Worm (Caenorhabditis elegans) whole organism, late embryonic: ENCODE data around the gene F56B3.9.

Experiments
- ama-1 ChIP-seq: fragments of 150-350 bp; optimal IDR thresholded peaks from 2 replicates; lab custom pipeline; 2014
- fkh-10 ChIP-seq: fragments of 150-350 bp; optimal IDR thresholded peaks from 2 replicates; lab custom pipeline; 2014; ENCODE audit warnings: missing biosample characterization, missing genetic modification reagents, missing genetic modification characterization
- lin-11 ChIP-seq: fragments of 200-800 bp; sonication (Bioruptor generic); optimal IDR thresholded peaks from 2 replicates; lab custom pipeline; 2018; ENCODE audit warnings: mild to moderate bottlenecking, missing genetic modification characterization, missing compliant biosample characterization
- nhr-11 ChIP-seq: fragments of 150-350 bp; optimal IDR thresholded peaks from 2 replicates; lab custom pipeline; 2014; ENCODE audit warnings: missing biosample characterization, missing genetic modification characterization
- pqm-1 ChIP-seq: sonication (generic microtip); optimal IDR thresholded peaks from 2 replicates; lab custom pipeline; 2016; ENCODE audit warnings: missing genetic modification characterization, missing compliant biosample characterization

DNA sequence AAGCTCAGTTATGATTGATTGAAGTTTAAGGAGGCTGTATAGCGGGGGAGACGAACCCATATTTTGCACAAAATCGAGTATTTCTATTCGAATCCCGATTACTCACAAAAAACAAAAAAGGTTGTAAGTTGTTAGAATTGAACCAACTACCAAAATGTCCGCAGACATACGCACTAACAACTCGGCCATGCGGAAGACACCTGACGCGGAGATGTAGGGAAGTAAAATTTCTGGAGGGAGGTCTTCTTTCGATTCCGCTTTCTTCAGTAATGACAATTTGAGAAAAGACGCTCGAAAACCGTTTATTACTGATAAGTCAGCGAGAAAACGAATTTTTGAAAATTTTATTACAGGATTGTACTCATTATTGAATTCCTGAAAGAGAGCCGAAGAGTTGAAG, 46.7 kb downstream of the F56B3.9 start:
- TF ChIP-seq fkh-10 (GFP tag; lab: Kevin White, UChicago): no peak
- no peak for TF ChIP-seq ama-1 (lab: Kevin White, UChicago)
- TF ChIP-seq pqm-1 (tag; lab: Kevin White, UChicago): no peak
- TF ChIP-seq lin-11 (tag; lab: Kevin White, UChicago): no peak
- no peak for TF ChIP-seq nhr-11 (tag; lab: Kevin White, UChicago)
